Fruit fly (Drosophila melanogaster) whole organism, adult: Measurements from ENCODE around the gene ph-d.

Experiments used
- CG14711 ChIP-seq: fragments of 200-800 bp; sonication (Bioruptor generic); optimal IDR thresholded peaks from 2 replicates; lab custom pipeline; 2018; ENCODE audit warnings: missing biosample characterization, mild to moderate bottlenecking, missing genetic modification characterization, moderate library complexity
- CG1620 ChIP-seq: fragments of 200-800 bp; sonication (Bioruptor generic); optimal IDR thresholded peaks from 2 replicates; lab custom pipeline; 2016; ENCODE audit warnings: missing biosample characterization, missing genetic modification characterization
- CG33017 ChIP-seq: fragments of 200-800 bp; sonication (Bioruptor generic); optimal IDR thresholded peaks from 2 replicates; lab custom pipeline; 2018; ENCODE audit warnings: missing biosample characterization, mild to moderate bottlenecking, missing genetic modification characterization, moderate library complexity
- CG5204 ChIP-seq: fragments of 200-800 bp; sonication (Bioruptor generic); optimal IDR thresholded peaks from 2 replicates; lab custom pipeline; 2016; ENCODE audit warnings: missing biosample characterization, missing genetic modification characterization
- Hr96 ChIP-seq: fragments of 200-800 bp; sonication (Bioruptor generic); optimal IDR thresholded peaks from 2 replicates; lab custom pipeline; 2016; ENCODE audit warnings: missing biosample characterization, missing genetic modification characterization
- cic ChIP-seq: fragments of 200-800 bp; sonication (Bioruptor generic); optimal IDR thresholded peaks from 2 replicates; lab custom pipeline; 2017; ENCODE audit warnings: missing biosample characterization, mild to moderate bottlenecking, missing genetic modification characterization, moderate library complexity
- kay ChIP-seq: fragments of 200-800 bp; sonication (Bioruptor generic); peaks from one replicate; lab custom pipeline; 2016; ENCODE audit warnings: missing biosample characterization, missing genetic modification characterization, borderline replicate concordance
- tj ChIP-seq: fragments of 200-800 bp; sonication (Bioruptor generic); optimal IDR thresholded peaks from 3 replicates; lab custom pipeline; 2017; ENCODE audit warnings: missing biosample characterization, mild to moderate bottlenecking, missing genetic modification characterization, moderate library complexity

- TF ChIP-seq CG14711 (tag; lab: Kevin White, UChicago) (no peak), tj (GFP tag; lab: Kevin White, UChicago) (no peak), CG1620 (GFP tag; lab: Kevin White, UChicago) (no peak), Hr96 (no peak), cic (GFP tag; lab: Kevin White, UChicago) (no peak), kay (GFP tag; lab: Kevin White, UChicago) (no peak), CG5204 (GFP tag; lab: Kevin White, UChicago) (no peak), CG33017 (no peak)
These were observed 18.7 kb downstream of the ph-d start for dm6 chrX:2104365-2104764.
